Fruit fly (Drosophila melanogaster): ENCODE results near the gene Sap130.

DNA sequence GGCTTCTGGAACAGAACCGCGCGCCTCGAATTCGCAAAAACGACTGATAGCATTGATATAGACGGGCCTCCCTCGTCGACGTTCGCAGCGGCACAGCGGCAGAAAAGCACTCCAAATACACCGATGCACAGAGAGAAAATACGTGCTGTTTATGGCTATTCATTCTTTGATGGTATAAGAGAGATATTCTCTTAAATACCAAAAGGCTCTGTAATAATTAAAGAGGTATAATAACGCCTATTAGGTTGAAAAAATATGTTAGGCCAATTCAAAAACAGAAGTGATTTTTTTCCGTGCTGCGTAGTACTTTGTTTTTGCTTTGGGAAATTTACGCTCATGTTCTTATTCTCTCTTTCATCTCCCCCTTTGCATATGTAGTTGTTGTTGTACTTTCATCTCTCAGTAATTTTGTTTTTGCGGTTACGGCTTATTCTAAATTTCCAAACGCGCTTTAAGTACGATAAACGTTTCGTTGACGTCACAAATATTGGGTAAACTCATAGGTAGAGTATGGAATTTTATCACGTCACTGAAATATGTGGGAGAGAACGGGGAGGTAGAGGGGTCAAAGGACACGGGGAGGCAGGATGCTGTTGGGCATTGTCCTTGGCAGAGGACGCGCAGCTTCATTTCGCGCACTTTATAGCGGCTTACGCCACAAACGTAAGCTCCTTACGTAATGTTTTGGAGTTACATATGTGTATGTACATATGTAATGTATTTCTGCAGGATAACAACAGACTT is 37.5 kb downstream of the Sap130 start, which contains the start of gene nebu:
- TF ChIP-seq Hr96 (GFP tag; optimal IDR thresholded peaks at IDR 0.05), result peak; percentile 98
- peak; percentile 98 for TF ChIP-seq CG12768 (GFP tag; optimal IDR thresholded peaks at IDR 0.05)
- TF ChIP-seq pad (GFP tag; optimal IDR thresholded peaks at IDR 0.05), result peak; percentile 87
- TF ChIP-seq cnc (optimal IDR thresholded peaks at IDR 0.05), result no peak
- peak; percentile 97 for TF ChIP-seq bab1 (GFP tag; optimal IDR thresholded peaks at IDR 0.05)
- TF ChIP-seq CG14711 (tag; optimal IDR thresholded peaks at IDR 0.05), result peak; percentile 94
- TF ChIP-seq CG7045 (GFP tag; optimal IDR thresholded peaks at IDR 0.05), result peak; percentile 99
- TF ChIP-seq toe (GFP tag; optimal IDR thresholded peaks at IDR 0.05), result peak; percentile 97
- peak; percentile 97 for TF ChIP-seq CG1620 (GFP tag; optimal IDR thresholded peaks at IDR 0.05)
- TF ChIP-seq tj (GFP tag; optimal IDR thresholded peaks at IDR 0.05), result peak; percentile 88
- TF ChIP-seq CG5204 (GFP tag; optimal IDR thresholded peaks at IDR 0.05), result peak; percentile 98
- TF ChIP-seq CG33017 (tag; optimal IDR thresholded peaks at IDR 0.05), result peak; percentile 99
- TF ChIP-seq Crg-1 (GFP tag; optimal IDR thresholded peaks at IDR 0.05), result peak; percentile 95

Measured in whole organism, adult.